Fruit fly (Drosophila melanogaster): ENCODE data around the gene CG14115.

Gene CG14115

dm6 chr3L:13068293-13068692 is 7.1 kb upstream of the CG14115 start (continued):
- peak; percentile 64 for TF ChIP-seq CG8388 (GFP tag; optimal IDR thresholded peaks at IDR 0.05)
- no peak for TF ChIP-seq CG12071 (GFP tag; optimal IDR thresholded peaks at IDR 0.05)
- no peak for TF ChIP-seq Dip3 (GFP tag; optimal IDR thresholded peaks at IDR 0.05)
- peak; percentile 44 for TF ChIP-seq CG2202 (tag; optimal IDR thresholded peaks at IDR 0.05)
- TF ChIP-seq CG7357 (GFP tag; IDR thresholded peaks at IDR 0.05), result no peak
- no peak for TF ChIP-seq sc (optimal IDR thresholded peaks at IDR 0.05)
- TF ChIP-seq sc (GFP tag; optimal IDR thresholded peaks at IDR 0.05), result peak; percentile 3
- TF ChIP-seq pum (GFP tag; optimal IDR thresholded peaks at IDR 0.05), result peak; percentile 20
- no peak for TF ChIP-seq pfk (GFP tag; optimal IDR thresholded peaks at IDR 0.05)
- peak; percentile 70 for TF ChIP-seq CG15696 (tag; optimal IDR thresholded peaks at IDR 0.05)
- peak; percentile 21 for TF ChIP-seq Oli (tag; optimal IDR thresholded peaks at IDR 0.05)
- peak; percentile 50 for TF ChIP-seq CG17829 (tag; optimal IDR thresholded peaks at IDR 0.05)
- TF ChIP-seq CG30431 (GFP tag; optimal IDR thresholded peaks at IDR 0.05), result peak; percentile 30
- peak; percentile 34 for TF ChIP-seq CG4424 (GFP tag; optimal IDR thresholded peaks at IDR 0.05)
- no peak for TF ChIP-seq bigmax (GFP tag; optimal IDR thresholded peaks at IDR 0.05)
- no peak for TF ChIP-seq Mad (GFP tag; optimal IDR thresholded peaks at IDR 0.05)
- TF ChIP-seq Sox102F (GFP tag; optimal IDR thresholded peaks at IDR 0.05), result no peak
- peak; percentile 39 for TF ChIP-seq az2 (GFP tag; optimal IDR thresholded peaks at IDR 0.05)
- no peak for TF ChIP-seq hth (optimal IDR thresholded peaks at IDR 0.05)
- peak; percentile 85 for TF ChIP-seq dmrt11E (tag; optimal IDR thresholded peaks at IDR 0.05)
- TF ChIP-seq nmo (GFP tag; optimal IDR thresholded peaks at IDR 0.05), result peak; percentile 60
- TF ChIP-seq CG10959 (GFP tag; IDR thresholded peaks at IDR 0.05), result peak; percentile 42; the same call in 1 of the 2 replicates
- TF ChIP-seq peb (GFP tag; IDR thresholded peaks at IDR 0.05), result no peak
- TF ChIP-seq Hr39 (optimal IDR thresholded peaks at IDR 0.05), result no peak
- TF ChIP-seq CG9727 (GFP tag; optimal IDR thresholded peaks at IDR 0.05), result peak; percentile 75
- TF ChIP-seq CG7556 (GFP tag; optimal IDR thresholded peaks at IDR 0.05), result peak; percentile 50
- no peak for TF ChIP-seq pho (GFP tag; optimal IDR thresholded peaks at IDR 0.05)
- TF ChIP-seq CG14710 (tag; optimal IDR thresholded peaks at IDR 0.05), result peak; percentile 67
- peak; percentile 32 for TF ChIP-seq CG10209 (GFP tag; optimal IDR thresholded peaks at IDR 0.05)
- TF ChIP-seq ab (GFP tag; optimal IDR thresholded peaks at IDR 0.05), result no peak
- peak; percentile 29 for TF ChIP-seq tio (GFP tag; optimal IDR thresholded peaks at IDR 0.05)
- TF ChIP-seq CG7786 (GFP tag; optimal IDR thresholded peaks at IDR 0.05), result no peak
- TF ChIP-seq CG11504 (tag; optimal IDR thresholded peaks at IDR 0.05), result peak; percentile 10
- TF ChIP-seq lola (GFP tag; optimal IDR thresholded peaks at IDR 0.05), result peak in 1 of 3 experiments; percentile 84
- TF ChIP-seq fd96Cb (tag; optimal IDR thresholded peaks at IDR 0.05), result no peak
- TF ChIP-seq CG1233 (GFP tag; optimal IDR thresholded peaks at IDR 0.05), result peak; percentile 25
- no peak for TF ChIP-seq fru (optimal IDR thresholded peaks at IDR 0.05)
- peak; percentile 15 for TF ChIP-seq CG2678 (tag; optimal IDR thresholded peaks at IDR 0.05)
- TF ChIP-seq Xbp1 (GFP tag; optimal IDR thresholded peaks at IDR 0.05), result peak; percentile 27
- peak; percentile 14 for TF ChIP-seq Hr3 (GFP tag; optimal IDR thresholded peaks at IDR 0.05)
- peak; percentile 21 for TF ChIP-seq gcm (GFP tag; optimal IDR thresholded peaks at IDR 0.05)
- TF ChIP-seq Usf (GFP tag; optimal IDR thresholded peaks at IDR 0.05), result peak; percentile 4
- TF ChIP-seq crc (GFP tag; optimal IDR thresholded peaks at IDR 0.05), result no peak
- TF ChIP-seq CG1603 (tag; optimal IDR thresholded peaks at IDR 0.05), result peak; percentile 21
- no peak for TF ChIP-seq gt (GFP tag; IDR thresholded peaks at IDR 0.05)
- peak; percentile 31 for TF ChIP-seq unpg (GFP tag; optimal IDR thresholded peaks at IDR 0.05)
- no peak for TF ChIP-seq Hey (tag; optimal IDR thresholded peaks at IDR 0.05)
- TF ChIP-seq ac (GFP tag; optimal IDR thresholded peaks at IDR 0.05), result peak; percentile 33
- no peak for TF ChIP-seq CG32772 (GFP tag; IDR thresholded peaks at IDR 0.05)
- peak in 1 of 2 experiments; percentile 50 for TF ChIP-seq chif (GFP tag; optimal IDR thresholded peaks at IDR 0.05)
- no peak for TF ChIP-seq NK7.1 (GFP tag; optimal IDR thresholded peaks at IDR 0.05)
- TF ChIP-seq Bdp1 (GFP tag; optimal IDR thresholded peaks at IDR 0.05), result no peak
